Fruit fly (Drosophila melanogaster): ENCODE results near the gene CG17110.

Gene CG17110

DNA sequence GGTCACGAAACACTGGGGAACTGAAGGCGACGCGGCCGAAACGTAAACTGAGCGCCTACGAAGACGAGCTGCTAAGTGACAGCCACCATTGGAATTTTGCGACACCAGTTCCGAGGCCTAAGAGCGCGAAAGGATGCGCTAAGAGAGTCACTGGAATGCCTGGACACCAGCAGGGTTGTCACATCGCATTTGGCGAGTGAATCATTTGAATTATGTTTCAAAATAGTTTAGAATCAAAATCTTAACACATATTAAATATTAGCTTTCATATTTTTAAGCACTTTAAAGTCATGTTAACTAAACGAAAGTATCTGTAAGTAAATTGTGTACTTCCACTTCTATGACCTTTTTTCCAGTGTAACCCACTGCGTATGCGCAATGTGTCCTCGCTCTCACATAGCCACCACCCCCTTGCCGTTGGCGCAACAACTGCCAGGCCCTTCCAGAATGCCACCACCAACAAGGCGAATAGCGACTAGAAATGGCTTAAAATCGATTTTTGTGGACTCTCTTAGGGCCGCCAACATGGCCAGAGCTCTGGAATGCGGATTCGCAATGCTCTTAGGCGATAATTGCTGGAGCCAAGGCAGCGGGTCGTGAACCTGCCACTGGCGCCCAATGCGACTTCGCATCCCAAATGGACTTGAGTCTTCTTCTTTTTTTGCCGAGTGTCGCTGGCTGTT is 21.3 kb downstream of the CG17110 start, which contains the start of gene Cow (continued):
- TF ChIP-seq Oaz (GFP tag; IDR thresholded peaks at IDR 0.05) (0 out of 2 replicates have a peak, but pooled peaks have one; percentile 38), btn (GFP tag; optimal IDR thresholded peaks at IDR 0.05) (no peak), gro (GFP tag; optimal IDR thresholded peaks at IDR 0.05) (peak; percentile 64), amos (GFP tag; IDR thresholded peaks at IDR 0.05; ENCODE audit: partially characterized antibody) (no peak), Chrac-16 (GFP tag; optimal IDR thresholded peaks at IDR 0.05) (peak; percentile 19), ato (GFP tag; IDR thresholded peaks at IDR 0.05; ENCODE audit: partially characterized antibody) (no peak), hth (optimal IDR thresholded peaks at IDR 0.05) (no peak), kah (GFP tag; optimal IDR thresholded peaks at IDR 0.05) (no peak), CG32767 (GFP tag; IDR thresholded peaks at IDR 0.05) (peak; percentile 58; the same call in 1 of the 2 replicates), gce (GFP tag; IDR thresholded peaks at IDR 0.05) (0 out of 3 replicates have a peak, but pooled peaks have one; percentile 12), CG4282 (GFP tag; optimal IDR thresholded peaks at IDR 0.05) (peak; percentile 20), zfh2 (GFP tag; optimal IDR thresholded peaks at IDR 0.05) (peak; percentile 50), gcm2 (GFP tag; optimal IDR thresholded peaks at IDR 0.05) (peak; percentile 26), CG1529 (GFP tag; optimal IDR thresholded peaks at IDR 0.05) (no peak), Hmx (GFP tag; optimal IDR thresholded peaks at IDR 0.05) (no peak), jumu (GFP tag; optimal IDR thresholded peaks at IDR 0.05) (peak; percentile 39), Camta (GFP tag; optimal IDR thresholded peaks at IDR 0.05) (peak; percentile 24), chm (GFP tag; IDR thresholded peaks at IDR 0.05) (no peak), CG8924 (tag; optimal IDR thresholded peaks at IDR 0.05) (peak; percentile 55), Drgx (GFP tag; IDR thresholded peaks at IDR 0.05) (peak; percentile 32; the same call in 1 of the 2 replicates), PHDP (tag; optimal IDR thresholded peaks at IDR 0.05) (peak; percentile 69), CG31365 (tag; optimal IDR thresholded peaks at IDR 0.05) (no peak), CG6254 (GFP tag; optimal IDR thresholded peaks at IDR 0.05) (no peak), p53 (GFP tag; optimal IDR thresholded peaks at IDR 0.05) (no peak), Pdp1 (GFP tag; optimal IDR thresholded peaks at IDR 0.05) (peak; percentile 43 to 48), abd-A (tag; optimal IDR thresholded peaks at IDR 0.05) (no peak), fru (optimal IDR thresholded peaks at IDR 0.05) (no peak), CG10959 (GFP tag; IDR thresholded peaks at IDR 0.05) (no peak), zfh1 (GFP tag; IDR thresholded peaks at IDR 0.05) (peak; percentile 56; the same call in 2 of the 3 replicates), CG12659 (GFP tag; optimal IDR thresholded peaks at IDR 0.05) (peak; percentile 67), H15 (GFP tag; IDR thresholded peaks at IDR 0.05) (peak; percentile 59; the same call in 1 of the 3 replicates), jing (GFP tag; optimal IDR thresholded peaks at IDR 0.05) (no peak), CG5245 (GFP tag; optimal IDR thresholded peaks at IDR 0.05) (peak; percentile 4), al (GFP tag; IDR thresholded peaks at IDR 0.05) (peak; percentile 43; the same call in 1 of the 2 replicates), Mrtf (GFP tag; IDR thresholded peaks at IDR 0.05) (no peak), zen (tag; optimal IDR thresholded peaks at IDR 0.05) (no peak), CG31388 (GFP tag; optimal IDR thresholded peaks at IDR 0.05) (no peak), fd3F (GFP tag; optimal IDR thresholded peaks at IDR 0.05) (peak; percentile 48), Xbp1 (GFP tag; optimal IDR thresholded peaks at IDR 0.05) (peak; percentile 57), bab2 (GFP tag; optimal IDR thresholded peaks at IDR 0.05) (peak; percentile 48), Nf-YA (GFP tag; IDR thresholded peaks at IDR 0.05) (peak; percentile 19; the same call in 1 of the 2 replicates), CG17186 (GFP tag; optimal IDR thresholded peaks at IDR 0.05) (no peak), pnt (GFP tag; optimal IDR thresholded peaks at IDR 0.05) (peak; percentile 26), CG1024 (GFP tag; IDR thresholded peaks at IDR 0.05) (no peak), sqz (GFP tag; optimal IDR thresholded peaks at IDR 0.05) (no peak), Opbp (GFP tag; IDR thresholded peaks at IDR 0.05; ENCODE audit: partially characterized antibody) (no peak), sd (tag; optimal IDR thresholded peaks at IDR 0.05) (peak; percentile 41), ham (GFP tag; IDR thresholded peaks at IDR 0.05) (no peak), CG15011 (GFP tag; optimal IDR thresholded peaks at IDR 0.05) (peak; percentile 3), CG10267 (tag; optimal IDR thresholded peaks at IDR 0.05) (peak; percentile 13), Side (GFP tag; optimal IDR thresholded peaks at IDR 0.05) (peak; percentile 36)

All from whole organism, embryonic.